Worm (Caenorhabditis elegans) whole organism, young adult: ENCODE measurements around the gene B0001.4.

Experiments used
- F23B12.7 ChIP-seq: sonication (generic microtip); optimal IDR thresholded peaks from 2 replicates; lab custom pipeline; 2017; ENCODE audit warnings: missing genetic modification characterization, mild to moderate bottlenecking, missing compliant biosample characterization, antibody characterized with exemption, moderate library complexity; ENCODE audit not compliant: insufficient read depth
- F57C9.4 ChIP-seq: sonication (generic microtip); optimal IDR thresholded peaks from 2 replicates; lab custom pipeline; 2017; ENCODE audit warnings: mild to moderate bottlenecking, missing genetic modification characterization, missing compliant biosample characterization
- attf-3 ChIP-seq: fragments of 200-800 bp; sonication (Bioruptor generic); conservative IDR thresholded peaks from 2 replicates; pipeline ENCODE4 v1.3.6; 2022; ENCODE audit warnings: missing genetic modification reagents, missing genetic modification characterization, missing compliant biosample characterization
- ceh-27 ChIP-seq: fragments of 200-800 bp; sonication (Bioruptor generic); optimal IDR thresholded peaks from 2 replicates; lab custom pipeline; 2018; ENCODE audit warnings: mild to moderate bottlenecking, missing genetic modification characterization, moderate library complexity, missing compliant biosample characterization
- pbrm-1 ChIP-seq: fragments of 200-800 bp; sonication (Bioruptor generic); IDR thresholded peaks from 2 replicates; pipeline ENCODE4 v1.3.6; 2022; ENCODE audit warnings: missing genetic modification reagents, missing genetic modification characterization, missing compliant biosample characterization
- rcor-1 ChIP-seq: fragments of 200-800 bp; sonication (Bioruptor generic); IDR thresholded peaks from 2 replicates; pipeline ENCODE4 v1.3.6; 2022; ENCODE audit warnings: missing genetic modification reagents, missing genetic modification characterization, missing compliant biosample characterization
- snpc-4 ChIP-seq, 5 experiments: fragments of 150-350 bp in 1 of 5; sonication (generic microtip) in 4 of 5; optimal IDR thresholded peaks; 2 replicates each; lab custom pipeline; 2014 to 2018; ENCODE audit warnings: missing genetic modification characterization in 5 of 5, missing biosample characterization in 3 of 5, antibody characterized with exemption in 2 of 5, mild to moderate bottlenecking in 2 of 5, missing compliant biosample characterization in 2 of 5, missing genotype in 2 of 5, moderate library complexity in 2 of 5, missing genetic modification reagents in 1 of 5
- ztf-22 ChIP-seq: fragments of 200-800 bp; sonication (Bioruptor generic); optimal IDR thresholded peaks from 2 replicates; lab custom pipeline; 2018; ENCODE audit warnings: mild to moderate bottlenecking, missing genetic modification characterization, moderate library complexity, missing compliant biosample characterization

DNA sequence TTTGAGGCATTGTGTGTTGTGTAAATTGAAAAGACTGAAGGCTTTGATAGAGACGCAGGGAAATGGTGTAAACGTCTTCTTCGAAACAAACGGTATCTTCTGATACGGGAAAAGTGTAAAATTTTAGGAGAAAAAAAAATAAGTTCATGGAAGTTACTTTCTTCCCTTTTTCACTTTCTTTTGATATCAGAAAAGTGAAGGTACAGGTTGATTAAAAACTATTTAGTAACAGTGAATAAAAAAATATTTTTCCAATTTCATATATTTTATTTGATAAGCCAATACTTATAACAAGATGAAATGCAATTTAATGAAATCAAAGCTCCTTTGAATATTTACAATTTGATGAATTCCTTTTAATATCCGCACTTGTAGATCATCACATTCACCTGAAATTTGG, 27.7 kb downstream of the B0001.4 start, which contains the start of gene col-129:
- TF ChIP-seq F23B12.7 (tag; lab: Kevin White, UChicago) (no peak), F57C9.4 (tag; lab: Kevin White, UChicago) (no peak), rcor-1 (GFP tag; lab: Robert Waterston, UW) (no peak), snpc-4 (GFP tag; optimal IDR thresholded peaks at IDR 0.05; lab: Kevin White, UChicago) (no peak), snpc-4 (tag; optimal IDR thresholded peaks at IDR 0.05; lab: Kevin White, UChicago) (no peak), ztf-22 (GFP tag; lab: Kevin White, UChicago) (no peak), ceh-27 (GFP tag; lab: Kevin White, UChicago) (no peak), attf-3 (no peak), pbrm-1 (GFP tag; lab: Robert Waterston, UW) (no peak)
